Worm (Caenorhabditis elegans) whole organism, early embryonic: ENCODE measurements around the gene srxa-10.

Experiments
- ceh-36 ChIP-seq: sonication (generic microtip); optimal IDR thresholded peaks from 2 replicates; lab custom pipeline; 2016; ENCODE audit warnings: missing genetic modification characterization, inconsistent platforms, missing compliant biosample characterization
- ets-7 ChIP-seq: sonication (generic microtip); optimal IDR thresholded peaks from 2 replicates; lab custom pipeline; 2016; ENCODE audit warnings: missing genotype, missing genetic modification characterization, missing compliant biosample characterization
- pes-1 ChIP-seq: fragments of 200-800 bp; sonication (Bioruptor generic); IDR thresholded peaks from 2 replicates; pipeline ENCODE4 v1.3.6; 2022; ENCODE audit warnings: missing genetic modification reagents, missing genetic modification characterization, missing compliant biosample characterization

- TF ChIP-seq pes-1 (GFP tag; lab: Robert Waterston, UW) = no peak
- TF ChIP-seq ceh-36 (tag; lab: Kevin White, UChicago) = no peak
- no peak for TF ChIP-seq ets-7 (tag; lab: Kevin White, UChicago)
Observed at ce11 chrIII:9807560-9808046, 11.3 kb upstream of the srxa-10 start.
